Fruit fly (Drosophila melanogaster) whole organism, embryonic: ENCODE data around the gene dome.

ENCODE experiments used
- BEAF-32 ChIP-seq: fragments of 200-800 bp; sonication (Bioruptor generic); optimal IDR thresholded peaks from 3 replicates; lab custom pipeline; 2017; ENCODE audit warnings: missing biosample characterization, missing genetic modification characterization, mild to moderate bottlenecking, moderate library complexity, missing genetic modification reagents
- Blimp-1 ChIP-seq: fragments of 200-800 bp; sonication (Bioruptor generic); optimal IDR thresholded peaks from 3 replicates; lab custom pipeline; 2018; ENCODE audit warnings: missing biosample characterization, missing genetic modification characterization, mild to moderate bottlenecking, moderate library complexity, missing genetic modification reagents
- CG1024 ChIP-seq: fragments of 200-800 bp; sonication (Bioruptor generic); IDR thresholded peaks from 2 replicates; pipeline ENCODE4 v1.3.6; 2022; ENCODE audit warnings: missing biosample characterization, missing genetic modification characterization
- CG13287 ChIP-seq: fragments of 200-800 bp; sonication (Bioruptor generic); IDR thresholded peaks from 2 replicates; pipeline ENCODE4 v1.3.6; 2022; ENCODE audit warnings: missing biosample characterization, missing genetic modification characterization; ENCODE audit not compliant: partially characterized antibody
- CG13424 ChIP-seq: fragments of 200-800 bp; sonication (Bioruptor generic); optimal IDR thresholded peaks from 2 replicates; lab custom pipeline; 2019; ENCODE audit warnings: missing biosample characterization, mild to moderate bottlenecking, missing genetic modification characterization, moderate library complexity
- CG15514 ChIP-seq: fragments of 200-800 bp; sonication (Bioruptor generic); optimal IDR thresholded peaks from 3 replicates; lab custom pipeline; 2017; ENCODE audit warnings: missing biosample characterization, missing genetic modification characterization, mild to moderate bottlenecking, moderate library complexity, missing genetic modification reagents
- CG17186 ChIP-seq: fragments of 200-800 bp; sonication (Bioruptor generic); optimal IDR thresholded peaks from 3 replicates; lab custom pipeline; 2017; ENCODE audit warnings: missing biosample characterization, missing genetic modification reagents, missing genetic modification characterization
- CG17829 ChIP-seq: fragments of 200-800 bp; optimal IDR thresholded peaks from 2 replicates; lab custom pipeline; 2019; ENCODE audit warnings: missing biosample characterization, mild to moderate bottlenecking, missing genetic modification characterization, moderate library complexity
- CG17912 ChIP-seq: fragments of 200-800 bp; sonication (Bioruptor generic); optimal IDR thresholded peaks from 2 replicates; lab custom pipeline; 2018; ENCODE audit warnings: missing biosample characterization, mild to moderate bottlenecking, missing genetic modification characterization
- CG2202 ChIP-seq: fragments of 200-800 bp; sonication (Bioruptor generic); optimal IDR thresholded peaks from 2 replicates; lab custom pipeline; 2018; ENCODE audit warnings: missing biosample characterization, mild to moderate bottlenecking, missing genetic modification characterization
- CG2712 ChIP-seq: fragments of 200-800 bp; optimal IDR thresholded peaks from 3 replicates; lab custom pipeline; 2019; ENCODE audit warnings: missing biosample characterization, mild to moderate bottlenecking, missing genetic modification characterization, moderate library complexity
- CG3163 ChIP-seq: fragments of 200-800 bp; sonication (Bioruptor generic); optimal IDR thresholded peaks from 3 replicates; lab custom pipeline; 2016; ENCODE audit warnings: missing biosample characterization, missing genetic modification characterization
- CG3847 ChIP-seq: fragments of 200-800 bp; sonication (Bioruptor generic); IDR thresholded peaks from 2 replicates; pipeline ENCODE4 v1.3.6; 2022; ENCODE audit warnings: missing biosample characterization, missing genetic modification characterization
- CG3995 ChIP-seq: fragments of 200-800 bp; sonication (Bioruptor generic); optimal IDR thresholded peaks from 3 replicates; lab custom pipeline; 2016; ENCODE audit warnings: missing biosample characterization, missing genetic modification characterization
- CG4282 ChIP-seq: fragments of 200-800 bp; sonication (Bioruptor generic); optimal IDR thresholded peaks from 2 replicates; lab custom pipeline; 2016; ENCODE audit warnings: missing biosample characterization, missing genetic modification characterization
- CG4707 ChIP-seq: fragments of 200-800 bp; sonication (Bioruptor generic); optimal IDR thresholded peaks from 2 replicates; lab custom pipeline; 2018; ENCODE audit warnings: missing biosample characterization, mild to moderate bottlenecking, missing genetic modification characterization, moderate library complexity
- CG8290 ChIP-seq, 3 experiments: fragments of 200-800 bp; sonication (Bioruptor generic); optimal IDR thresholded peaks; 2 replicates each; lab custom pipeline; 2016 to 2019; ENCODE audit warnings: missing biosample characterization in 3 of 3, missing genetic modification characterization in 3 of 3, mild to moderate bottlenecking in 2 of 3, moderate library complexity in 1 of 3
- CG9727 ChIP-seq: fragments of 200-800 bp; sonication (Bioruptor generic); optimal IDR thresholded peaks from 3 replicates; lab custom pipeline; 2017; ENCODE audit warnings: missing biosample characterization, mild to moderate bottlenecking, missing genetic modification characterization
- CoRest ChIP-seq: fragments of 200-800 bp; sonication (Bioruptor generic); optimal IDR thresholded peaks from 3 replicates; lab custom pipeline; 2018; ENCODE audit warnings: missing biosample characterization, mild to moderate bottlenecking, missing genetic modification characterization, moderate library complexity
- Dfd ChIP-seq, 2 experiments: fragments of >200 bp; optimal IDR thresholded peaks; 2 replicates each; lab custom pipeline; 2017; ENCODE audit warnings: missing biosample characterization in 2 of 2, missing genetic modification characterization in 2 of 2
- Dref ChIP-seq: fragments of 200-800 bp; sonication (Bioruptor generic); IDR thresholded peaks from 2 replicates; pipeline ENCODE4 v1.3.6; 2022; ENCODE audit warnings: missing biosample characterization, missing genetic modification characterization
- Ets97D ChIP-seq: fragments of 200-800 bp; sonication (Bioruptor generic); optimal IDR thresholded peaks from 3 replicates; lab custom pipeline; 2016; ENCODE audit warnings: missing biosample characterization, missing genetic modification characterization
- Fer3 ChIP-seq: fragments of 200-800 bp; sonication (Bioruptor generic); optimal IDR thresholded peaks from 2 replicates; lab custom pipeline; 2018; ENCODE audit warnings: missing biosample characterization, mild to moderate bottlenecking, missing genetic modification characterization, moderate library complexity
- Gug ChIP-seq: fragments of 200-800 bp; sonication (Bioruptor generic); IDR thresholded peaks from 4 replicates; pipeline ENCODE4 v1.3.6; 2022; ENCODE audit warnings: missing biosample characterization, missing genetic modification characterization
- H15 ChIP-seq: fragments of 200-800 bp; sonication (Bioruptor generic); IDR thresholded peaks from 3 replicates; pipeline ENCODE4 v1.3.6; 2022; ENCODE audit warnings: missing biosample characterization, missing genetic modification characterization
- Hr3 ChIP-seq: fragments of 200-800 bp; sonication (Bioruptor generic); optimal IDR thresholded peaks from 3 replicates; lab custom pipeline; 2016; ENCODE audit warnings: missing biosample characterization, missing genetic modification characterization
- Lim3 ChIP-seq: fragments of 200-800 bp; sonication (Bioruptor generic); IDR thresholded peaks from 2 replicates; pipeline ENCODE4 v1.3.6; 2022; ENCODE audit warnings: missing biosample characterization, missing genetic modification characterization
- MBD-R2 ChIP-seq: fragments of 200-800 bp; sonication (Bioruptor generic); IDR thresholded peaks from 2 replicates; pipeline ENCODE4 v1.3.6; 2022; ENCODE audit warnings: missing biosample characterization, missing genetic modification characterization
- NC2α ChIP-seq: fragments of 200-800 bp; sonication (Bioruptor generic); optimal IDR thresholded peaks from 2 replicates; lab custom pipeline; 2016; ENCODE audit warnings: missing biosample characterization, missing genetic modification characterization
- Opbp ChIP-seq: fragments of 200-800 bp; sonication (Bioruptor generic); IDR thresholded peaks from 3 replicates; pipeline ENCODE4 v1.3.6; 2022; ENCODE audit warnings: missing biosample characterization, missing genetic modification characterization; ENCODE audit not compliant: partially characterized antibody
- Pdp1 ChIP-seq, 2 experiments: fragments of 200-800 bp; sonication (Bioruptor generic); optimal IDR thresholded peaks; 3 replicates each; lab custom pipeline; 2016; ENCODE audit warnings: missing biosample characterization in 2 of 2, missing genetic modification characterization in 2 of 2, mild to moderate bottlenecking in 1 of 2, moderate library complexity in 1 of 2
- Sry-β ChIP-seq: fragments of 200-800 bp; sonication (Bioruptor generic); optimal IDR thresholded peaks from 2 replicates; lab custom pipeline; 2018; ENCODE audit warnings: missing biosample characterization, mild to moderate bottlenecking, missing genetic modification characterization, moderate library complexity
- YL-1 ChIP-seq: fragments of 200-800 bp; sonication (Bioruptor generic); optimal IDR thresholded peaks from 3 replicates; lab custom pipeline; 2017; ENCODE audit warnings: missing biosample characterization, mild to moderate bottlenecking, missing genetic modification characterization
- bab2 ChIP-seq: fragments of 200-800 bp; sonication (Bioruptor generic); optimal IDR thresholded peaks from 2 replicates; lab custom pipeline; 2016; ENCODE audit warnings: missing biosample characterization, missing genetic modification characterization
- bbx ChIP-seq: fragments of 200-800 bp; sonication (Bioruptor generic); IDR thresholded peaks from 2 replicates; pipeline ENCODE4 v1.3.6; 2022; ENCODE audit warnings: missing biosample characterization, missing genetic modification characterization; ENCODE audit not compliant: partially characterized antibody
- chif ChIP-seq, 2 experiments: fragments of 200-800 bp; sonication (Bioruptor generic); optimal IDR thresholded peaks; 3 replicates each; lab custom pipeline; 2016; ENCODE audit warnings: missing biosample characterization in 2 of 2, missing genetic modification characterization in 2 of 2
- emc ChIP-seq: fragments of 200-800 bp; sonication (Bioruptor generic); optimal IDR thresholded peaks from 2 replicates; lab custom pipeline; 2016; ENCODE audit warnings: missing biosample characterization, missing genetic modification characterization
- ems ChIP-seq: fragments of 200-800 bp; sonication (Bioruptor generic); optimal IDR thresholded peaks from 3 replicates; lab custom pipeline; 2016; ENCODE audit warnings: missing biosample characterization, missing genetic modification characterization
- ftz-f1 ChIP-seq: fragments of 200-800 bp; sonication (Bioruptor generic); optimal IDR thresholded peaks from 2 replicates; lab custom pipeline; 2016; ENCODE audit warnings: missing biosample characterization, missing genetic modification characterization
- gfzf ChIP-seq: fragments of 200-800 bp; sonication (Bioruptor generic); optimal IDR thresholded peaks from 2 replicates; lab custom pipeline; 2016; ENCODE audit warnings: missing biosample characterization, mild to moderate bottlenecking, missing genetic modification characterization, moderate library complexity
- knrl ChIP-seq: fragments of 200-800 bp; sonication (Bioruptor generic); IDR thresholded peaks from 3 replicates; pipeline ENCODE4 v1.3.6; 2022; ENCODE audit warnings: missing biosample characterization, missing genetic modification characterization; ENCODE audit not compliant: partially characterized antibody
- phol ChIP-seq: fragments of 200-800 bp; sonication (Bioruptor generic); optimal IDR thresholded peaks from 3 replicates; lab custom pipeline; 2018; ENCODE audit warnings: missing biosample characterization, mild to moderate bottlenecking, missing genetic modification characterization, moderate library complexity
- pros ChIP-seq: fragments of 200-800 bp; sonication (Bioruptor generic); optimal IDR thresholded peaks from 3 replicates; lab custom pipeline; 2019; ENCODE audit warnings: missing biosample characterization, mild to moderate bottlenecking, missing genetic modification characterization, moderate library complexity
- row ChIP-seq: fragments of 200-800 bp; sonication (Bioruptor generic); IDR thresholded peaks from 3 replicates; pipeline ENCODE4 v1.3.6; 2022; ENCODE audit warnings: missing biosample characterization, missing genetic modification characterization
- salm ChIP-seq: fragments of 200-800 bp; sonication (Bioruptor generic); optimal IDR thresholded peaks from 2 replicates; lab custom pipeline; 2018; ENCODE audit warnings: missing biosample characterization, mild to moderate bottlenecking, missing genetic modification characterization
- stwl ChIP-seq: fragments of 200-800 bp; sonication (Bioruptor generic); optimal IDR thresholded peaks from 3 replicates; lab custom pipeline; 2018; ENCODE audit warnings: missing biosample characterization, mild to moderate bottlenecking, missing genetic modification characterization, moderate library complexity
- unc-4 ChIP-seq: fragments of 200-800 bp; sonication (Bioruptor generic); IDR thresholded peaks from 2 replicates; pipeline ENCODE4 v1.3.6; 2022; ENCODE audit warnings: missing biosample characterization, missing genetic modification characterization; ENCODE audit not compliant: partially characterized antibody
- zen ChIP-seq: fragments of 200-800 bp; sonication (Bioruptor generic); optimal IDR thresholded peaks from 3 replicates; lab custom pipeline; 2018; ENCODE audit warnings: missing biosample characterization, mild to moderate bottlenecking, missing genetic modification characterization, moderate library complexity

dome gene

DNA sequence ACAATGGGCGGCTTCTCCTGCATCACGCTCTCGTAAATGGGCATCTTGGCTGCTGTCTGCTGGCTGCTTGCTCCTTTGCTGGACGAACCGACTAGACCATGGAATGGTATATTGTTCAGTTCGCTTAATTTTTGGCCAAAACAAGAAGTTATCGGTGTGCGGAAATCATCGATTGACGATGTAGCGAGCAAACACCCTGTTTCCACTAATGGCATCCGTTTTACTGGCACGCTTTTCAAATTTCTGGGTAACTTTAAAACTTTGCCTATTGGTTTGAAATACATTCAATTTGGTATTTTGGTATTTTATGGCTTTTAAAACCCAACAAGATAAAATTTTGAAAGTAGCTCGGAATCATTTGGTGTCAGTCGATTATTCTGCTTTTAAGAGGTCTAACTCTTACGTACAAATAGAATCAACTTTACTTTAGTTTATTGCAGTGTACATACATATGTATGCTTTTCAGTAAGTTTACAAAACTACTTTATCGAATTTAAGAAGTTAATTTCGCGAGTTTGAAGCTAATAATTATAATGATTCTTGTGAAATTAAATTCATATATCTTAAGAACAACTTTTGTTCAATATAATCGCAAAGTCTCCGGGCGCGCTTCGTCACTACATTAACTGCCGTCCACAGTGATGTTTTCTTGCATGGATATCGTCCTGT lies 37.3 kb downstream of the dome start, which contains the start of gene Arp10 (continued):
- TF ChIP-seq Opbp (GFP tag; lab: Robert Waterston, UW): peak; percentile 60; the same call in 1 of the 3 replicates
- peak; percentile 18 for TF ChIP-seq YL-1
- peak; percentile 18 for TF ChIP-seq CG9727 (GFP tag; lab: Kevin White, UChicago)
- peak; percentile 77 for TF ChIP-seq row (GFP tag; lab: Robert Waterston, UW)
- TF ChIP-seq CG13424 (tag; lab: Kevin White, UChicago): peak; percentile 14
- TF ChIP-seq phol (tag; lab: Kevin White, UChicago): peak; percentile 40
- no peak for TF ChIP-seq ftz-f1 (GFP tag; lab: Kevin White, UChicago)
- no peak for TF ChIP-seq CG17912 (GFP tag; lab: Kevin White, UChicago)
- peak; percentile 48 for TF ChIP-seq Sry-β
- peak; percentile 71 for TF ChIP-seq Dref (GFP tag; lab: Robert Waterston, UW)
- TF ChIP-seq CG13287: peak; percentile 67
- peak; percentile 44 for TF ChIP-seq CG17186
- no peak for TF ChIP-seq H15 (GFP tag; lab: Robert Waterston, UW)
- TF ChIP-seq CG17829 (tag; lab: Kevin White, UChicago): peak; percentile 15
- no peak for TF ChIP-seq ems
- TF ChIP-seq chif (GFP tag; optimal IDR thresholded peaks at IDR 0.05; lab: Kevin White, UChicago): no peak
- TF ChIP-seq CG4707 (GFP tag; lab: Kevin White, UChicago): no peak
- peak; percentile 8 for TF ChIP-seq CG2712 (tag; lab: Kevin White, UChicago)
- TF ChIP-seq Hr3 (GFP tag; lab: Kevin White, UChicago): no peak
- TF ChIP-seq Gug (GFP tag; lab: Robert Waterston, UW): no peak
- TF ChIP-seq CG1024: peak; percentile 55; the same call in 1 of the 2 replicates
- peak; percentile 21 for TF ChIP-seq zen (tag; lab: Kevin White, UChicago)
- TF ChIP-seq pros (GFP tag; lab: Kevin White, UChicago): no peak
- TF ChIP-seq Dfd (GFP tag; optimal IDR thresholded peaks at IDR 0.05; lab: Kevin White, UChicago): peak in 1 of 2 experiments; percentile 22
- TF ChIP-seq Fer3: peak; percentile 29
- peak; percentile 23 for TF ChIP-seq bab2 (GFP tag; lab: Kevin White, UChicago)
- TF ChIP-seq unc-4 (GFP tag; lab: Robert Waterston, UW): no peak
- peak; percentile 23 for TF ChIP-seq CG3163
- no peak for TF ChIP-seq CG3847 (GFP tag; lab: Robert Waterston, UW)
- no peak for TF ChIP-seq emc
- TF ChIP-seq CG3995 (GFP tag; lab: Kevin White, UChicago): peak; percentile 75
- TF ChIP-seq BEAF-32 (GFP tag; lab: Kevin White, UChicago): peak; percentile 62
- TF ChIP-seq CG15514 (GFP tag; lab: Kevin White, UChicago): peak; percentile 60
- peak; percentile 15 for TF ChIP-seq Ets97D (GFP tag; lab: Kevin White, UChicago)
- TF ChIP-seq bbx (GFP tag; lab: Robert Waterston, UW): peak; percentile 53; the same call in 1 of the 2 replicates
- peak; percentile 42 for TF ChIP-seq CG8290 (GFP tag; optimal IDR thresholded peaks at IDR 0.05; lab: Kevin White, UChicago)
- TF ChIP-seq CG8290 (tag; optimal IDR thresholded peaks at IDR 0.05; lab: Kevin White, UChicago): no peak
- TF ChIP-seq gfzf: peak; percentile 47
- peak; percentile 46; the same call in 2 of the 3 replicates for TF ChIP-seq knrl (GFP tag; lab: Robert Waterston, UW)
- TF ChIP-seq salm (tag; lab: Kevin White, UChicago): no peak
- peak; percentile 73 for TF ChIP-seq MBD-R2 (GFP tag; lab: Robert Waterston, UW)
- TF ChIP-seq Blimp-1 (GFP tag; lab: Kevin White, UChicago): no peak
- TF ChIP-seq stwl (tag; lab: Kevin White, UChicago): peak; percentile 43
- TF ChIP-seq CG2202: no peak
- TF ChIP-seq CG4282 (GFP tag; lab: Kevin White, UChicago): no peak
- TF ChIP-seq Lim3 (GFP tag; lab: Robert Waterston, UW): no peak
- peak; percentile 23 to 27 for TF ChIP-seq Pdp1 (GFP tag; optimal IDR thresholded peaks at IDR 0.05; lab: Kevin White, UChicago)
- peak; percentile 26 for TF ChIP-seq CoRest (tag; lab: Kevin White, UChicago)
- TF ChIP-seq NC2α (GFP tag; lab: Kevin White, UChicago): no peak
